Fruit fly (Drosophila melanogaster) whole organism, wandering third instar larva: ENCODE results near the gene CG17364.
A peak's percentile ranks its signal among the peaks of the same experiment; 100 is the strongest.

Source experiments
- Abd-B ChIP-seq: fragments of >200 bp; optimal IDR thresholded peaks from 2 replicates; lab custom pipeline; 2017; ENCODE audit warnings: missing biosample characterization, missing genetic modification characterization
- Dif ChIP-seq: fragments of 200-275, 200-300 bp; sonication (Bioruptor generic); optimal IDR thresholded peaks from 2 replicates; lab custom pipeline; 2018; ENCODE audit warnings: missing biosample characterization, missing genetic modification characterization; ENCODE audit not compliant: partially characterized antibody
- Hnf4 ChIP-seq: fragments of 200-800 bp; sonication (Bioruptor generic); optimal IDR thresholded peaks from 2 replicates; lab custom pipeline; 2016; ENCODE audit warnings: missing biosample characterization, mild to moderate bottlenecking, missing genetic modification characterization
- Hr78 ChIP-seq: fragments of >200 bp; optimal IDR thresholded peaks from 2 replicates; lab custom pipeline; 2017; ENCODE audit warnings: missing biosample characterization, missing genetic modification characterization
- brk ChIP-seq: fragments of 200-800 bp; sonication (Bioruptor generic); optimal IDR thresholded peaks from 2 replicates; lab custom pipeline; 2016; ENCODE audit warnings: missing biosample characterization, mild to moderate bottlenecking, missing genetic modification characterization
- ey ChIP-seq: fragments of 200-800 bp; sonication (Bioruptor generic); optimal IDR thresholded peaks from 2 replicates; lab custom pipeline; 2016; ENCODE audit warnings: missing biosample characterization, missing genetic modification characterization
- fru ChIP-seq: fragments of 200-800 bp; sonication (Bioruptor generic); optimal IDR thresholded peaks from 3 replicates; lab custom pipeline; 2016; ENCODE audit warnings: missing biosample characterization, mild to moderate bottlenecking, missing genetic modification characterization

DNA sequence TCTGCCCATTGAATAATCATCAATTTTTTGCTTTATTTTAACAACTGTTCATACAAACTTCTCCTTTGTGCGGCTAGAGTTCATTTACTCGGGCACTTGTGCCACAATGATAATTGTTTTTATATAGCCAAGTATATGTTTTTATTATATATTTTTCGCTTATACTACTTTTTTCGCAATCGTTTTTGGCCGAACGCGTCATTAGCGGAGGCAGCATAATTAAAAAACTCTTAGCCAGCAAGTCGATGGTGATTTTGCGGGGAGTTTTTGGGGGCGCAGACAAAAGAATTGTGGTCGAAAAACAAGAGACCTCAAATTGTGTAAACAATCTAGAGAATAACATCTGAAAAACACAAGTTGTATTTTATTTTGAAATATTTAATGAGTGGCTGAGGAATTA is 41.6 kb downstream of the CG17364 start:
- no peak for TF ChIP-seq Hnf4 (GFP tag; lab: Kevin White, UChicago)
- TF ChIP-seq brk: peak; percentile 28
- no peak for TF ChIP-seq ey (GFP tag; lab: Kevin White, UChicago)
- TF ChIP-seq Hr78 (GFP tag; lab: Kevin White, UChicago): no peak
- no peak for TF ChIP-seq Abd-B
- no peak for TF ChIP-seq fru (GFP tag; lab: Kevin White, UChicago)
- TF ChIP-seq Dif: no peak
